Fruit fly (Drosophila melanogaster) whole organism, embryonic: ENCODE data around the gene CG33181.

Experiments
- Ada2b ChIP-seq: fragments of 200-800 bp; sonication (Bioruptor generic); IDR thresholded peaks from 2 replicates; pipeline ENCODE4 v1.3.6; 2022; ENCODE audit warnings: missing biosample characterization, missing genetic modification characterization
- BtbVII ChIP-seq: fragments of 200-800 bp; sonication (Bioruptor generic); optimal IDR thresholded peaks from 3 replicates; lab custom pipeline; 2017; ENCODE audit warnings: missing biosample characterization, mild to moderate bottlenecking, missing genetic modification characterization
- C15 ChIP-seq: fragments of 200-800 bp; sonication (Bioruptor generic); IDR thresholded peaks from 3 replicates; pipeline ENCODE4 v1.3.6; 2022; ENCODE audit warnings: missing biosample characterization, missing genetic modification characterization
- CG10959 ChIP-seq: fragments of 200-800 bp; sonication (Bioruptor generic); IDR thresholded peaks from 2 replicates; pipeline ENCODE4 v1.3.6; 2022; ENCODE audit warnings: missing biosample characterization, missing genetic modification characterization
- CG12219 ChIP-seq: fragments of 200-800 bp; sonication (Bioruptor generic); optimal IDR thresholded peaks from 3 replicates; lab custom pipeline; 2018; ENCODE audit warnings: missing biosample characterization, mild to moderate bottlenecking, missing genetic modification characterization
- CG12236 ChIP-seq: fragments of 200-800 bp; sonication (Bioruptor generic); optimal IDR thresholded peaks from 2 replicates; lab custom pipeline; 2016; ENCODE audit warnings: missing biosample characterization, missing genetic modification characterization
- CG12769 ChIP-seq: fragments of 200-800 bp; sonication (Bioruptor generic); optimal IDR thresholded peaks from 2 replicates; lab custom pipeline; 2019; ENCODE audit warnings: missing biosample characterization, mild to moderate bottlenecking, missing genetic modification characterization, moderate library complexity
- CG13775 ChIP-seq: fragments of 200-800 bp; sonication (Bioruptor generic); optimal IDR thresholded peaks from 3 replicates; lab custom pipeline; 2017; ENCODE audit warnings: missing biosample characterization, mild to moderate bottlenecking, missing genetic modification characterization
- CG14667 ChIP-seq: fragments of 200-800 bp; sonication (Bioruptor generic); IDR thresholded peaks from 2 replicates; pipeline ENCODE4 v1.3.6; 2022; ENCODE audit warnings: missing biosample characterization, missing genetic modification characterization
- CG17385 ChIP-seq: fragments of 200-800 bp; sonication (Bioruptor generic); optimal IDR thresholded peaks from 3 replicates; lab custom pipeline; 2018; ENCODE audit warnings: missing biosample characterization, mild to moderate bottlenecking, missing genetic modification characterization
- CG17829 ChIP-seq: fragments of 200-800 bp; optimal IDR thresholded peaks from 2 replicates; lab custom pipeline; 2019; ENCODE audit warnings: missing biosample characterization, mild to moderate bottlenecking, missing genetic modification characterization, moderate library complexity
- CG18011 ChIP-seq: fragments of 200-800 bp; sonication (Bioruptor generic); optimal IDR thresholded peaks from 2 replicates; lab custom pipeline; 2017; ENCODE audit warnings: missing biosample characterization, missing genetic modification characterization, mild to moderate bottlenecking, moderate library complexity, missing genotype
- CG31365 ChIP-seq: fragments of 200-800 bp; sonication (Bioruptor generic); optimal IDR thresholded peaks from 2 replicates; lab custom pipeline; 2018; ENCODE audit warnings: missing biosample characterization, mild to moderate bottlenecking, missing genetic modification characterization
- CG32772 ChIP-seq: fragments of 200-800 bp; sonication (Bioruptor generic); IDR thresholded peaks from 2 replicates; pipeline ENCODE4 v1.3.6; 2022; ENCODE audit warnings: missing biosample characterization, missing genetic modification characterization
- CG3847 ChIP-seq: fragments of 200-800 bp; sonication (Bioruptor generic); IDR thresholded peaks from 2 replicates; pipeline ENCODE4 v1.3.6; 2022; ENCODE audit warnings: missing biosample characterization, missing genetic modification characterization
- CG8089 ChIP-seq: fragments of 200-800 bp; sonication (Bioruptor generic); optimal IDR thresholded peaks from 3 replicates; lab custom pipeline; 2016; ENCODE audit warnings: missing biosample characterization, missing genetic modification characterization
- CG9609 ChIP-seq: fragments of 200-800 bp; sonication (Bioruptor generic); optimal IDR thresholded peaks from 3 replicates; lab custom pipeline; 2016; ENCODE audit warnings: missing biosample characterization, missing genetic modification characterization
- Camta ChIP-seq: fragments of 200-800 bp; sonication (Bioruptor generic); optimal IDR thresholded peaks from 2 replicates; lab custom pipeline; 2016; ENCODE audit warnings: missing biosample characterization, missing genetic modification characterization
- Deaf1 ChIP-seq: fragments of 200-800 bp; optimal IDR thresholded peaks from 3 replicates; lab custom pipeline; 2019; ENCODE audit warnings: missing biosample characterization, mild to moderate bottlenecking, missing genetic modification characterization, moderate library complexity
- Dp ChIP-seq: fragments of 200-800 bp; sonication (Bioruptor generic); optimal IDR thresholded peaks from 2 replicates; lab custom pipeline; 2018; ENCODE audit warnings: missing biosample characterization, mild to moderate bottlenecking, missing genetic modification characterization, moderate library complexity
- HLH4C ChIP-seq: fragments of 200-800 bp; sonication (Bioruptor generic); IDR thresholded peaks from 3 replicates; pipeline ENCODE4 v1.3.6; 2022; ENCODE audit warnings: missing biosample characterization, missing genetic modification characterization; ENCODE audit not compliant: partially characterized antibody
- Hmx ChIP-seq: fragments of 200-800 bp; sonication (Bioruptor generic); optimal IDR thresholded peaks from 2 replicates; lab custom pipeline; 2016; ENCODE audit warnings: missing biosample characterization, missing genetic modification characterization
- Hr39 ChIP-seq: fragments of >200 bp; optimal IDR thresholded peaks from 2 replicates; lab custom pipeline; 2017
- Lpt ChIP-seq: fragments of >200 bp; optimal IDR thresholded peaks from 2 replicates; lab custom pipeline; 2018; ENCODE audit warnings: missing biosample characterization, missing genetic modification characterization
- MTF-1 ChIP-seq: fragments of 200-800 bp; sonication (Bioruptor generic); optimal IDR thresholded peaks from 2 replicates; lab custom pipeline; 2018; ENCODE audit warnings: missing biosample characterization, mild to moderate bottlenecking, missing genetic modification characterization, borderline replicate concordance
- Opbp ChIP-seq: fragments of 200-800 bp; sonication (Bioruptor generic); IDR thresholded peaks from 3 replicates; pipeline ENCODE4 v1.3.6; 2022; ENCODE audit warnings: missing biosample characterization, missing genetic modification characterization; ENCODE audit not compliant: partially characterized antibody
- PHDP ChIP-seq: fragments of 200-800 bp; sonication (Bioruptor generic); optimal IDR thresholded peaks from 3 replicates; lab custom pipeline; 2018; ENCODE audit warnings: missing biosample characterization, mild to moderate bottlenecking, missing genetic modification characterization, moderate library complexity
- Ravus ChIP-seq: fragments of 200-800 bp; sonication (Bioruptor generic); IDR thresholded peaks from 2 replicates; pipeline ENCODE4 v1.3.6; 2022; ENCODE audit warnings: missing biosample characterization, missing genetic modification characterization
- Side ChIP-seq: fragments of 200-800 bp; sonication (Bioruptor generic); optimal IDR thresholded peaks from 2 replicates; lab custom pipeline; 2016; ENCODE audit warnings: missing biosample characterization, missing genetic modification characterization
- bcd ChIP-seq: fragments of 200-800 bp; sonication (Bioruptor generic); optimal IDR thresholded peaks from 2 replicates; lab custom pipeline; 2017; ENCODE audit warnings: missing biosample characterization, mild to moderate bottlenecking, missing genetic modification characterization
- bsh ChIP-seq, 2 experiments: fragments of 200-800 bp; sonication (Bioruptor generic); optimal IDR thresholded peaks; 2 replicates each; lab custom pipeline; 2017 to 2018; ENCODE audit warnings: mild to moderate bottlenecking in 2 of 2, missing biosample characterization in 2 of 2, missing genetic modification characterization in 2 of 2, moderate library complexity in 1 of 2
- cato ChIP-seq: fragments of 200-800 bp; sonication (Bioruptor generic); optimal IDR thresholded peaks from 2 replicates; lab custom pipeline; 2016; ENCODE audit warnings: missing biosample characterization, missing genetic modification characterization, borderline replicate concordance
- chm ChIP-seq: fragments of 200-800 bp; sonication (Bioruptor generic); IDR thresholded peaks from 2 replicates; pipeline ENCODE4 v1.3.6; 2022; ENCODE audit warnings: missing biosample characterization, missing genetic modification characterization
- fd64A ChIP-seq: fragments of 200-800 bp; sonication (Bioruptor generic); optimal IDR thresholded peaks from 3 replicates; lab custom pipeline; 2018; ENCODE audit warnings: missing biosample characterization, mild to moderate bottlenecking, missing genetic modification characterization
- ftz-f1 ChIP-seq: fragments of 200-800 bp; sonication (Bioruptor generic); optimal IDR thresholded peaks from 2 replicates; lab custom pipeline; 2016; ENCODE audit warnings: missing biosample characterization, missing genetic modification characterization
- fu2 ChIP-seq: fragments of 200-800 bp; sonication (Bioruptor generic); optimal IDR thresholded peaks from 2 replicates; lab custom pipeline; 2016; ENCODE audit warnings: missing biosample characterization, missing genetic modification characterization
- gcm ChIP-seq: fragments of 200-800 bp; sonication (Bioruptor generic); optimal IDR thresholded peaks from 2 replicates; lab custom pipeline; 2019; ENCODE audit warnings: missing biosample characterization, mild to moderate bottlenecking, missing genetic modification characterization, moderate library complexity
- gem ChIP-seq: fragments of 200-800 bp; sonication (Bioruptor generic); optimal IDR thresholded peaks from 2 replicates; lab custom pipeline; 2019; ENCODE audit warnings: missing biosample characterization, mild to moderate bottlenecking, missing genetic modification characterization, moderate library complexity
- hbn ChIP-seq: fragments of 200-800 bp; sonication (Bioruptor generic); IDR thresholded peaks from 2 replicates; pipeline ENCODE4 v1.3.6; 2022; ENCODE audit warnings: missing biosample characterization, missing genetic modification characterization; ENCODE audit not compliant: partially characterized antibody
- her ChIP-seq: fragments of 200-800 bp; sonication (Bioruptor generic); optimal IDR thresholded peaks from 2 replicates; lab custom pipeline; 2016; ENCODE audit warnings: missing biosample characterization, missing genetic modification characterization
- kay ChIP-seq: fragments of 200-800 bp; sonication (Bioruptor generic); optimal IDR thresholded peaks from 2 replicates; lab custom pipeline; 2016; ENCODE audit warnings: missing biosample characterization, missing genetic modification characterization
- lab ChIP-seq: fragments of 200-800 bp; sonication (Bioruptor generic); optimal IDR thresholded peaks from 3 replicates; lab custom pipeline; 2017; ENCODE audit warnings: missing biosample characterization, missing genetic modification characterization, mild to moderate bottlenecking, moderate library complexity, missing genetic modification reagents
- lola ChIP-seq, 3 experiments: fragments of >200 bp in 2 of 3; fragments of 200-800 bp in 1 of 3; sonication (Bioruptor generic) in 1 of 3; optimal IDR thresholded peaks; 2 replicates each; lab custom pipeline; 2017 to 2019; ENCODE audit warnings: missing biosample characterization in 3 of 3, missing genetic modification characterization in 3 of 3, mild to moderate bottlenecking in 1 of 3, moderate library complexity in 1 of 3
- mirr ChIP-seq: fragments of 200-800 bp; sonication (Bioruptor generic); optimal IDR thresholded peaks from 3 replicates; lab custom pipeline; 2018; ENCODE audit warnings: missing biosample characterization, mild to moderate bottlenecking, missing genetic modification characterization
- oc ChIP-seq: fragments of 200-800 bp; sonication (Bioruptor generic); optimal IDR thresholded peaks from 2 replicates; lab custom pipeline; 2018; ENCODE audit warnings: missing biosample characterization, mild to moderate bottlenecking, missing genetic modification characterization, moderate library complexity
- run ChIP-seq: fragments of 200-800 bp; sonication (Bioruptor generic); optimal IDR thresholded peaks from 3 replicates; lab custom pipeline; 2018; ENCODE audit warnings: missing biosample characterization, mild to moderate bottlenecking, missing genetic modification characterization
- schlank ChIP-seq: fragments of 200-800 bp; sonication (Bioruptor generic); optimal IDR thresholded peaks from 2 replicates; lab custom pipeline; 2018; ENCODE audit warnings: missing biosample characterization, mild to moderate bottlenecking, missing genetic modification characterization
- sens-2 ChIP-seq: fragments of 200-800 bp; sonication (Bioruptor generic); IDR thresholded peaks from 2 replicates; pipeline ENCODE4 v1.3.6; 2022; ENCODE audit warnings: missing biosample characterization, missing genetic modification characterization
- shn ChIP-seq: fragments of 200-800 bp; sonication (Bioruptor generic); optimal IDR thresholded peaks from 3 replicates; lab custom pipeline; 2016; ENCODE audit warnings: missing biosample characterization, missing genetic modification characterization
- tgo ChIP-seq: fragments of 200-800 bp; sonication (Bioruptor generic); IDR thresholded peaks from 3 replicates; pipeline ENCODE4 v1.3.6; 2022; ENCODE audit warnings: missing biosample characterization, missing genetic modification characterization
- vfl ChIP-seq: fragments of 200-800 bp; sonication (Bioruptor generic); optimal IDR thresholded peaks from 2 replicates; lab custom pipeline; 2016; ENCODE audit warnings: missing biosample characterization, missing genetic modification characterization
- z ChIP-seq: fragments of 200-800 bp; sonication (Bioruptor generic); IDR thresholded peaks from 3 replicates; pipeline ENCODE4 v1.3.6; 2022; ENCODE audit warnings: missing biosample characterization, missing genetic modification characterization

The CG33181 gene

DNA sequence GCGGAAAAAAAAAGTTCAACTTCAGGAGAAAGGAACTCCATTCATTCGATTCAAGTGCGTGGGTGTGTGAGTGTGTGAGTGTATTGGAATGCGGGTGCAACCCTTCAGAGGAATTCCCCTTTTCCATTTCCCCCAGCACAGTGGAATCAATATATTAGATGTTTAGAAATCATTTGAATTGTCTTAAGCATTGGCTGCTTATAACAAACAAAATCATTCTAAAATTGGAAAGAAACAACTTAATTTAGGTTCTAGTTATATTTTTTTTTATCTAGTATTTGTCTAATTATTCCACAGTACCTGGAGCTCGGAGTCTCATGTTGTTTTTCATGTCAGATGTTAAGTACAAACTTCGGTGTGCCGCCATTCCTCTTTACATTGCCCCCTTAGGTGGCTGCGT, 49.8 kb downstream of the CG33181 start (continued):
- TF ChIP-seq CG12236 (GFP tag; lab: Kevin White, UChicago) = no peak
- peak; percentile 11 for TF ChIP-seq CG17385 (GFP tag; lab: Kevin White, UChicago)
- no peak for TF ChIP-seq CG12769 (tag; lab: Kevin White, UChicago)
- TF ChIP-seq CG14667 (GFP tag; lab: Robert Waterston, UW) = no peak
- no peak for TF ChIP-seq Deaf1 (tag; lab: Kevin White, UChicago)
- TF ChIP-seq oc (tag; lab: Kevin White, UChicago) = no peak
- peak; percentile 43 for TF ChIP-seq gem (tag; lab: Kevin White, UChicago)
- peak in 1 of 2 experiments; percentile 42 for TF ChIP-seq bsh (GFP tag; optimal IDR thresholded peaks at IDR 0.05; lab: Kevin White, UChicago)
- no peak for TF ChIP-seq Ada2b
- no peak for TF ChIP-seq CG3847 (GFP tag; lab: Robert Waterston, UW)
- TF ChIP-seq kay (GFP tag; lab: Kevin White, UChicago) = no peak
- no peak for TF ChIP-seq Camta
- TF ChIP-seq Hmx = no peak
- TF ChIP-seq CG31365 = no peak
- no peak for TF ChIP-seq CG17829 (tag; lab: Kevin White, UChicago)
- no peak for TF ChIP-seq sens-2 (GFP tag; lab: Robert Waterston, UW)
- no peak for TF ChIP-seq CG13775 (GFP tag; lab: Kevin White, UChicago)
- no peak for TF ChIP-seq mirr (GFP tag; lab: Kevin White, UChicago)
- no peak for TF ChIP-seq Lpt (GFP tag; lab: Kevin White, UChicago)
- no peak for TF ChIP-seq ftz-f1 (GFP tag; lab: Kevin White, UChicago)
- TF ChIP-seq Side (GFP tag; lab: Kevin White, UChicago) = no peak
- no peak for TF ChIP-seq fu2 (GFP tag; lab: Kevin White, UChicago)
- TF ChIP-seq CG10959 (GFP tag; lab: Robert Waterston, UW) = no peak
- no peak for TF ChIP-seq CG9609
- no peak for TF ChIP-seq gcm (GFP tag; lab: Kevin White, UChicago)
- no peak for TF ChIP-seq Opbp (GFP tag; lab: Robert Waterston, UW)
- TF ChIP-seq hbn (GFP tag; lab: Robert Waterston, UW) = no peak
- TF ChIP-seq fd64A = no peak
- no peak for TF ChIP-seq run
- TF ChIP-seq C15 (GFP tag; lab: Robert Waterston, UW) = no peak
- peak; percentile 29 for TF ChIP-seq lab (GFP tag; lab: Kevin White, UChicago)
- no peak for TF ChIP-seq CG12219
- TF ChIP-seq bcd (GFP tag; lab: Kevin White, UChicago) = no peak
- no peak for TF ChIP-seq HLH4C (GFP tag; lab: Robert Waterston, UW)
- no peak for TF ChIP-seq CG8089
- TF ChIP-seq schlank (tag; lab: Kevin White, UChicago) = no peak
- TF ChIP-seq her = no peak
- peak; percentile 19 for TF ChIP-seq PHDP (tag; lab: Kevin White, UChicago)
- no peak for TF ChIP-seq Dp
- no peak for TF ChIP-seq shn (GFP tag; lab: Kevin White, UChicago)
- no peak for TF ChIP-seq lola (GFP tag; optimal IDR thresholded peaks at IDR 0.05; lab: Kevin White, UChicago)
- no peak for TF ChIP-seq Ravus
- TF ChIP-seq CG32772 (GFP tag; lab: Robert Waterston, UW) = peak; percentile 16; the same call in 1 of the 2 replicates
- TF ChIP-seq MTF-1 = no peak
- TF ChIP-seq z (GFP tag; lab: Robert Waterston, UW) = no peak
- TF ChIP-seq tgo (GFP tag; lab: Robert Waterston, UW) = no peak; the same call in 2 of the 3 replicates
- peak; percentile 12 for TF ChIP-seq BtbVII
- no peak for TF ChIP-seq vfl (GFP tag; lab: Kevin White, UChicago)
- no peak for TF ChIP-seq cato (GFP tag; lab: Kevin White, UChicago)
- TF ChIP-seq Hr39 (lab: Kevin White, UChicago) = no peak
- TF ChIP-seq chm (GFP tag; lab: Robert Waterston, UW) = no peak
- no peak for TF ChIP-seq CG18011 (GFP tag; lab: Kevin White, UChicago)
